Fruit fly (Drosophila melanogaster): ENCODE results near the gene Scgalpha.

DNA sequence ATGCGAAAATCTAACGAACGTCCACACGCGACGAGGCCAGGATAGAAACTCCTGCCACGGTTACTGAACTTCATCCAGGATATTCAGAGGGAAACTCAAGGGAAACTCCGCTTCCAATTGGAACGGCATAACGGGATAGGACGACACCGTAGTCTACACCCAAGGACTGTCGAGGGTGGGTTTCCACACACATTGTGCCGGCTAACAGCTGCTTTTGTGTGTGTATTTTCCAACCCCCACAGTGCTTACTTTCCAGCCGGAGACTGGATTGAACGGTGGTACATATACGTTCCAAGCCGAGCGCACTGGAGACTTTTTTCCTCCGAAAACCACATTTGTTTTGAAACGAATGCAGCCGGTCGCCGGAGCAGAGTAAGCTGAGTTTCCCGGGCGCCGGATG lies 6.2 kb upstream of the Scgalpha start:
- TF ChIP-seq rn (GFP tag; IDR thresholded peaks at IDR 0.05), result no peak
- TF ChIP-seq CG9948 (tag; optimal IDR thresholded peaks at IDR 0.05), result no peak
- TF ChIP-seq Ets98B (GFP tag; IDR thresholded peaks at IDR 0.05), result no peak
- no peak for TF ChIP-seq EcR (GFP tag; optimal IDR thresholded peaks at IDR 0.05)
- no peak for TF ChIP-seq CG13204 (GFP tag; optimal IDR thresholded peaks at IDR 0.05)
- TF ChIP-seq CG34367 (tag; optimal IDR thresholded peaks at IDR 0.05), result no peak
- no peak for TF ChIP-seq Pif1A (GFP tag; optimal IDR thresholded peaks at IDR 0.05)
- no peak for TF ChIP-seq fd96Ca (GFP tag; IDR thresholded peaks at IDR 0.05)
- no peak for TF ChIP-seq CG32121 (GFP tag; IDR thresholded peaks at IDR 0.05)
- TF ChIP-seq CG10348 (GFP tag; IDR thresholded peaks at IDR 0.05), result no peak
- TF ChIP-seq CG8159 (tag; optimal IDR thresholded peaks at IDR 0.05), result no peak
- no peak for TF ChIP-seq Snoo (tag; optimal IDR thresholded peaks at IDR 0.05)
- TF ChIP-seq CG15710 (tag; optimal IDR thresholded peaks at IDR 0.05), result no peak
- no peak for TF ChIP-seq D1 (tag; optimal IDR thresholded peaks at IDR 0.05)

Data from whole organism, pupa.